Fruit fly (Drosophila melanogaster) whole organism, pupa: Measurements from ENCODE around the gene Not10.

Source experiments
- CG10348 ChIP-seq: fragments of 200-800 bp; sonication (Bioruptor generic); IDR thresholded peaks from 2 replicates; pipeline ENCODE4 v1.3.6; 2022; ENCODE audit warnings: missing biosample characterization, missing genetic modification characterization
- CG14655 ChIP-seq: fragments of 200-800 bp; sonication (Bioruptor generic); optimal IDR thresholded peaks from 3 replicates; lab custom pipeline; 2017; ENCODE audit warnings: mild to moderate bottlenecking, missing biosample characterization, missing genetic modification reagents, missing genetic modification characterization
- CG8159 ChIP-seq: fragments of 200-800 bp; sonication (Bioruptor generic); optimal IDR thresholded peaks from 3 replicates; lab custom pipeline; 2018; ENCODE audit warnings: missing biosample characterization, mild to moderate bottlenecking, missing genetic modification characterization, moderate library complexity
- Ets98B ChIP-seq: fragments of 200-800 bp; sonication (Bioruptor generic); IDR thresholded peaks from 2 replicates; pipeline ENCODE4 v1.3.6; 2022; ENCODE audit warnings: missing biosample characterization, missing genetic modification characterization

dm6 chr3R:12622778-12623177 lies 7.7 kb upstream of the Not10 start:
- no peak for TF ChIP-seq CG8159
- no peak for TF ChIP-seq CG14655
- no peak for TF ChIP-seq CG10348 (GFP tag; lab: Robert Waterston, UW)
- no peak for TF ChIP-seq Ets98B (GFP tag; lab: Robert Waterston, UW)
